Worm (Caenorhabditis elegans): ENCODE measurements around the gene kap-1.

ce11 chrIII:7353871-7354270, 15.2 kb downstream of the kap-1 start, which contains the start of gene F08F8.9:
- TF ChIP-seq mep-1 (tag; optimal IDR thresholded peaks at IDR 0.05) (no peak), mdl-1 (tag; optimal IDR thresholded peaks at IDR 0.05) (no peak), lin-13 (GFP tag; optimal IDR thresholded peaks at IDR 0.05) (no peak), ztf-11 (tag; optimal IDR thresholded peaks at IDR 0.05) (no peak), lin-35 (GFP tag; optimal IDR thresholded peaks at IDR 0.05) (peak in 1 of 2 experiments; percentile 1), nhr-12 (tag; optimal IDR thresholded peaks at IDR 0.05) (no peak), ama-1 (optimal IDR thresholded peaks at IDR 0.05) (no peak), zag-1 (tag; optimal IDR thresholded peaks at IDR 0.05) (no peak), isw-1 (GFP tag; IDR thresholded peaks at IDR 0.05) (no peak), unc-86 (tag; optimal IDR thresholded peaks at IDR 0.05) (no peak), elt-3 (tag; optimal IDR thresholded peaks at IDR 0.05) (no peak), lsy-2 (tag; optimal IDR thresholded peaks at IDR 0.05) (no peak)
